Worm (Caenorhabditis elegans): Measurements from ENCODE around the gene F19H6.6.

DNA sequence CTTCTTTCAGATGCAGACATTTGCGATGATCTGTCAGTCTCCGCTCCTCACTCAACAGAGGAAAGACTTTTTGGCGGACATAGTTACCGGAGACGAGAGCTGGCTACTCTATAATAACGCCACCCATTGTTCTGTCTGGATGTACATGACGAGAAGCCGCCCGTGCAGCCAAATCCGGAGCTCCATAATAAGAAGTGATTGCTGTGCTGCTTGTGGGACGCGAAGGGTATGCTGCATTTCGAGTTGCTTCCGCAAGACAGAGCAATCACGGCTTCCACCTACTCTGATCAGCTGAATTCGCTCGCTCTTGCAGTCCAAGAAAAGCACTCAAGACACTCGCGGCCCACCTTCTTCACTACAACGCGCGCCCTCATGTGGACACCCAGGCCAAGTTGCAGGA lies 46.8 kb upstream of the F19H6.6 start:
- TF ChIP-seq ceh-82 (tag; optimal IDR thresholded peaks at IDR 0.05), result no peak
- TF ChIP-seq pha-4 (tag; optimal IDR thresholded peaks at IDR 0.05), result no peak
- TF ChIP-seq nhr-237 (tag; optimal IDR thresholded peaks at IDR 0.05), result no peak
- TF ChIP-seq nhr-28 (tag; optimal IDR thresholded peaks at IDR 0.05), result no peak
- TF ChIP-seq zag-1 (tag; optimal IDR thresholded peaks at IDR 0.05), result no peak
- TF ChIP-seq elt-2 (tag; optimal IDR thresholded peaks at IDR 0.05), result no peak
- TF ChIP-seq ceh-28 (tag; optimal IDR thresholded peaks at IDR 0.05), result no peak
- no peak for TF ChIP-seq ztf-4 (tag; optimal IDR thresholded peaks at IDR 0.05)
- no peak for TF ChIP-seq unc-39 (tag; optimal IDR thresholded peaks at IDR 0.05)
- TF ChIP-seq elt-1 (tag; optimal IDR thresholded peaks at IDR 0.05), result no peak
- TF ChIP-seq ama-1 (optimal IDR thresholded peaks at IDR 0.05), result no peak

All from whole organism, L3 larva.